Worm (Caenorhabditis elegans): ENCODE measurements around the gene F59A2.5.

- TF ChIP-seq npax-4 (tag; optimal IDR thresholded peaks at IDR 0.05) (no peak), unc-42 (tag; optimal IDR thresholded peaks at IDR 0.05) (no peak), ceh-2 (tag; optimal IDR thresholded peaks at IDR 0.05) (no peak)
Measured at ce11 chrIII:3381866-3382265, 22.8 kb upstream of the F59A2.5 start.
